Worm (Caenorhabditis elegans): ENCODE measurements around the gene srh-166.
"Not testable (repeated sequence)": the region's sequence is repeated elsewhere in the genome, so short reads cannot be mapped to it uniquely, and the experiment has no call there.

DNA sequence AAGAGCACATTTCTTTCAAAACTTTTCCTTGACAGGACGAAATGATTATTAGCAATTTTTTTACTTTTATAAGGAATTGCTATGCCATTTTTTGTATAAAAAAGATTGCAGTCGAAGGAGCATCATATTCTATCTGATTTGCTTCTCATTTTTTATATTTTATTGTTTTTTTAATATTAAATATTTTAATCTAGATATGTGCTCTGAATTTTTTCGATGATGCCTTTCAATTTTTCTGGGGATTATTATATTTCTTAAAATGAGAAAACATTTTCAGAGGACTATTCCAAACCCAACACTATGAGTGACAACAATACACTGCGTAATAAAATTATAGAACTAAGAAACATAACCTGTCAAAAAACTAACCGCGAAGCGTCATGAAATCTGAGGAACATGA lies 43.3 kb upstream of the srh-166 start, which contains the start of gene F26F2.4:
- TF ChIP-seq lir-3 (tag; optimal IDR thresholded peaks at IDR 0.05); mdl-1 (tag; optimal IDR thresholded peaks at IDR 0.05); lin-29 (GFP tag; IDR thresholded peaks at IDR 0.05); pha-4 (GFP tag; IDR thresholded peaks at IDR 0.05); pha-4 (tag; optimal IDR thresholded peaks at IDR 0.05); mep-1 (tag; optimal IDR thresholded peaks at IDR 0.05); pqm-1 (tag; optimal IDR thresholded peaks at IDR 0.05); snpc-4 (tag; optimal IDR thresholded peaks at IDR 0.05): not testable (repeated sequence)

All from whole organism, L4 larva.